Worm (Caenorhabditis elegans): ENCODE measurements around the gene nhr-223.
"Not testable (repeated sequence)": the region's sequence is repeated elsewhere in the genome, so short reads cannot be mapped to it uniquely, and the experiment has no call there.

The nhr-223 gene

ce11 chrV:15796087-15796486 lies at the start of gene nhr-223:
Gene nhr-223, plus strand, starts transcription at chrV:15796387.
- TF ChIP-seq nhr-120 (GFP tag; IDR thresholded peaks at IDR 0.05) (no peak), hlh-12 (tag; optimal IDR thresholded peaks at IDR 0.05) (no peak), sea-2 (GFP tag; IDR thresholded peaks at IDR 0.05) (no peak), ztf-18 (tag; optimal IDR thresholded peaks at IDR 0.05) (no peak), hrde-1 (tag; optimal IDR thresholded peaks at IDR 0.05; ENCODE audit: borderline replicate concordance) (no peak), tlf-1 (GFP tag; optimal IDR thresholded peaks at IDR 0.05) (no peak), lsy-27 (tag; optimal IDR thresholded peaks at IDR 0.05; ENCODE audit: borderline replicate concordance, insufficient read depth) (no peak), nhr-80 (tag; optimal IDR thresholded peaks at IDR 0.05) (no peak), lin-54 (GFP tag; optimal IDR thresholded peaks at IDR 0.05) (no peak), Y53G8AR.9 (GFP tag; conservative IDR thresholded peaks at IDR 0.05) (no peak), ama-1 (optimal IDR thresholded peaks at IDR 0.05) (no peak), ama-1 (GFP tag; optimal IDR thresholded peaks at IDR 0.05) (no peak), cebp-1 (GFP tag; IDR thresholded peaks at IDR 0.05) (no peak), cebp-1 (tag; optimal IDR thresholded peaks at IDR 0.05) (no peak), athp-1 (tag; optimal IDR thresholded peaks at IDR 0.05) (no peak), let-526 (GFP tag; IDR thresholded peaks at IDR 0.05) (no peak), ceh-100 (GFP tag; IDR thresholded peaks at IDR 0.05) (no peak), hmg-1.2 (GFP tag; IDR thresholded peaks at IDR 0.05) (no peak), snpc-4 (GFP tag; optimal IDR thresholded peaks at IDR 0.05) (no peak), snpc-4 (tag; optimal IDR thresholded peaks at IDR 0.05) (no peak), ztf-3 (GFP tag; optimal IDR thresholded peaks at IDR 0.05) (no peak), ceh-91 (GFP tag; IDR thresholded peaks at IDR 0.05) (no peak), ceh-58 (GFP tag; IDR thresholded peaks at IDR 0.05) (no peak)

- not testable (repeated sequence) for TF ChIP-seq ceh-40 (GFP tag; IDR thresholded peaks at IDR 0.05); F49E8.2 (tag; optimal IDR thresholded peaks at IDR 0.05; ENCODE audit: insufficient read depth); die-1 (tag; optimal IDR thresholded peaks at IDR 0.05)
These were observed 47.8 kb upstream of the nhr-223 start, which contains the start of gene T23D5.8 for ce11 chrV:15748343-15748742. Gene T23D5.8, minus strand, starts transcription at chrV:15748443.

ce11 chrV:15750130-15750529 lies 46.1 kb upstream of the nhr-223 start, which contains the start of gene str-6:
Gene str-6, minus strand, starts transcription at chrV:15750230.
- no peak for TF ChIP-seq lin-54 (GFP tag; optimal IDR thresholded peaks at IDR 0.05)
- no peak for TF ChIP-seq ceh-100 (GFP tag; IDR thresholded peaks at IDR 0.05)
- TF ChIP-seq zim-3 (tag; optimal IDR thresholded peaks at IDR 0.05): no peak
- TF ChIP-seq F10E7.11 (tag; optimal IDR thresholded peaks at IDR 0.05): no peak
- TF ChIP-seq athp-1 (tag; optimal IDR thresholded peaks at IDR 0.05): no peak
- TF ChIP-seq madf-6 (GFP tag; IDR thresholded peaks at IDR 0.05): no peak
- no peak for TF ChIP-seq snpc-1.3 (tag; optimal IDR thresholded peaks at IDR 0.05; ENCODE audit: insufficient read depth)
- TF ChIP-seq madf-10 (tag; optimal IDR thresholded peaks at IDR 0.05): no peak
- TF ChIP-seq rec-8 (tag; optimal IDR thresholded peaks at IDR 0.05): no peak
- no peak for TF ChIP-seq atf-7 (tag; optimal IDR thresholded peaks at IDR 0.05)
- TF ChIP-seq madf-3 (GFP tag; IDR thresholded peaks at IDR 0.05): no peak
- no peak for TF ChIP-seq Y79H2A.3 (GFP tag; conservative IDR thresholded peaks at IDR 0.05)
- no peak for TF ChIP-seq C17E4.6 (GFP tag; IDR thresholded peaks at IDR 0.05)
- no peak for TF ChIP-seq attf-5 (GFP tag; optimal IDR thresholded peaks at IDR 0.05)
- no peak for TF ChIP-seq efl-1 (GFP tag; optimal IDR thresholded peaks at IDR 0.05)
